Fruit fly (Drosophila melanogaster): ENCODE data around the gene Gr64a.

Gene Gr64a

dm6 chr3L:4071561-4072049 is 45.0 kb downstream of the Gr64a start, which contains the start of gene wit:
Gene wit (minus strand): TSS chr3L:4071717.
- TF ChIP-seq Clk (GFP tag; optimal IDR thresholded peaks at IDR 0.05), result peak; percentile 48
- peak; percentile 42 for TF ChIP-seq CG7101 (tag; optimal IDR thresholded peaks at IDR 0.05)
- peak; percentile 34 for TF ChIP-seq cic (GFP tag; optimal IDR thresholded peaks at IDR 0.05)
- peak; percentile 75 for TF ChIP-seq CG33017 (tag; optimal IDR thresholded peaks at IDR 0.05)
- peak; percentile 15 for TF ChIP-seq ovo (GFP tag; optimal IDR thresholded peaks at IDR 0.05)
- TF ChIP-seq pad (GFP tag; optimal IDR thresholded peaks at IDR 0.05), result no peak
- TF ChIP-seq CG7045 (GFP tag; optimal IDR thresholded peaks at IDR 0.05), result peak; percentile 9
- peak; percentile 58 for TF ChIP-seq CG12768 (GFP tag; optimal IDR thresholded peaks at IDR 0.05)
- no peak for TF ChIP-seq CG1620 (GFP tag; optimal IDR thresholded peaks at IDR 0.05)
- TF ChIP-seq bab1 (GFP tag; optimal IDR thresholded peaks at IDR 0.05), result peak; percentile 32
- TF ChIP-seq cnc (optimal IDR thresholded peaks at IDR 0.05), result no peak
- TF ChIP-seq Crg-1 (GFP tag; optimal IDR thresholded peaks at IDR 0.05), result no peak
- peak; percentile 73 for TF ChIP-seq tj (GFP tag; optimal IDR thresholded peaks at IDR 0.05)
- no peak for TF ChIP-seq CG5204 (GFP tag; optimal IDR thresholded peaks at IDR 0.05)
- TF ChIP-seq Hr96 (GFP tag; optimal IDR thresholded peaks at IDR 0.05), result peak; percentile 31
- peak; percentile 83 for TF ChIP-seq Mnt (GFP tag; optimal IDR thresholded peaks at IDR 0.05)
- TF ChIP-seq kay (GFP tag; ENCODE audit: borderline replicate concordance), result no peak
- no peak for TF ChIP-seq toe (GFP tag; optimal IDR thresholded peaks at IDR 0.05)
- TF ChIP-seq CG11617 (GFP tag; optimal IDR thresholded peaks at IDR 0.05), result no peak
- peak; percentile 14 for TF ChIP-seq CG14711 (tag; optimal IDR thresholded peaks at IDR 0.05)

dm6 chr3L:4072717-4073116 is 46.1 kb downstream of the Gr64a start:
- no peak for TF ChIP-seq toe (GFP tag; optimal IDR thresholded peaks at IDR 0.05)
- TF ChIP-seq CG11617 (GFP tag; optimal IDR thresholded peaks at IDR 0.05), result no peak

- TF ChIP-seq pad (GFP tag; optimal IDR thresholded peaks at IDR 0.05) (no peak), kay (GFP tag; ENCODE audit: borderline replicate concordance) (no peak), Clk (GFP tag; optimal IDR thresholded peaks at IDR 0.05) (no peak), cnc (optimal IDR thresholded peaks at IDR 0.05) (no peak), CG11617 (GFP tag; optimal IDR thresholded peaks at IDR 0.05) (no peak), Mnt (GFP tag; optimal IDR thresholded peaks at IDR 0.05) (no peak), CG1620 (GFP tag; optimal IDR thresholded peaks at IDR 0.05) (no peak), CG7101 (tag; optimal IDR thresholded peaks at IDR 0.05) (no peak), Hr96 (GFP tag; optimal IDR thresholded peaks at IDR 0.05) (no peak), CG12768 (GFP tag; optimal IDR thresholded peaks at IDR 0.05) (no peak)
Observed at dm6 chr3L:4073755-4074154, 47.2 kb downstream of the Gr64a start, which contains the start of gene Faa. Gene Faa (minus strand): TSS chr3L:4073954.

- TF ChIP-seq CG1620 (GFP tag; optimal IDR thresholded peaks at IDR 0.05), result no peak
- TF ChIP-seq Clk (GFP tag; optimal IDR thresholded peaks at IDR 0.05), result no peak
Observed at dm6 chr3L:4076907-4077306, 50.3 kb downstream of the Gr64a start.

Data from whole organism, adult.